Fruit fly (Drosophila melanogaster) whole organism, embryonic: Measurements from ENCODE around the gene unk.

ENCODE experiments used
- ATbp ChIP-seq: fragments of 200-800 bp; sonication (Bioruptor generic); optimal IDR thresholded peaks from 2 replicates; lab custom pipeline; 2017; ENCODE audit warnings: missing biosample characterization, mild to moderate bottlenecking, missing genetic modification characterization, missing genetic modification reagents
- Antp ChIP-seq: fragments of 200-800 bp; sonication (Bioruptor generic); optimal IDR thresholded peaks from 3 replicates; lab custom pipeline; 2016; ENCODE audit warnings: missing biosample characterization, missing genetic modification characterization
- Asciz ChIP-seq: fragments of 200-800 bp; sonication (Bioruptor generic); optimal IDR thresholded peaks from 2 replicates; lab custom pipeline; 2017; ENCODE audit warnings: missing biosample characterization, mild to moderate bottlenecking, missing genetic modification characterization, missing genetic modification reagents
- Atf-2 ChIP-seq: fragments of 200-800 bp; sonication (Bioruptor generic); optimal IDR thresholded peaks from 2 replicates; lab custom pipeline; 2016; ENCODE audit warnings: missing biosample characterization, missing genetic modification characterization
- B-H2 ChIP-seq: fragments of 200-800 bp; sonication (Bioruptor generic); optimal IDR thresholded peaks from 2 replicates; lab custom pipeline; 2018; ENCODE audit warnings: missing biosample characterization, mild to moderate bottlenecking, missing genetic modification characterization
- Bdp1 ChIP-seq: fragments of 200-800 bp; sonication (Bioruptor generic); optimal IDR thresholded peaks from 3 replicates; lab custom pipeline; 2016; ENCODE audit warnings: missing biosample characterization, missing genetic modification characterization
- Blimp-1 ChIP-seq: fragments of 200-800 bp; sonication (Bioruptor generic); optimal IDR thresholded peaks from 3 replicates; lab custom pipeline; 2018; ENCODE audit warnings: missing biosample characterization, missing genetic modification characterization, mild to moderate bottlenecking, moderate library complexity, missing genetic modification reagents
- Bteb2 ChIP-seq: fragments of 200-800 bp; sonication (Bioruptor generic); optimal IDR thresholded peaks from 2 replicates; lab custom pipeline; 2016; ENCODE audit warnings: missing biosample characterization, missing genetic modification characterization
- CG10321 ChIP-seq: fragments of 200-800 bp; sonication (Bioruptor generic); IDR thresholded peaks from 2 replicates; pipeline ENCODE4 v1.3.6; 2022; ENCODE audit warnings: missing biosample characterization, missing genetic modification characterization
- CG10654 ChIP-seq: fragments of 200-800 bp; sonication (Bioruptor generic); optimal IDR thresholded peaks from 2 replicates; lab custom pipeline; 2016; ENCODE audit warnings: missing biosample characterization, missing genetic modification characterization
- CG11247 ChIP-seq: fragments of 200-800 bp; sonication (Bioruptor generic); IDR thresholded peaks from 2 replicates; pipeline ENCODE4 v1.3.6; 2022; ENCODE audit warnings: missing biosample characterization, missing genetic modification characterization
- CG11696 ChIP-seq: fragments of 200-800 bp; sonication (Bioruptor generic); IDR thresholded peaks from 2 replicates; pipeline ENCODE4 v1.3.6; 2022; ENCODE audit warnings: missing biosample characterization, missing genetic modification characterization
- CG12659 ChIP-seq: fragments of 200-800 bp; sonication (Bioruptor generic); optimal IDR thresholded peaks from 3 replicates; lab custom pipeline; 2017; ENCODE audit warnings: mild to moderate bottlenecking, missing biosample characterization, missing genetic modification reagents, missing genetic modification characterization
- CG1647 ChIP-seq: fragments of 200-800 bp; sonication (Bioruptor generic); optimal IDR thresholded peaks from 3 replicates; lab custom pipeline; 2016; ENCODE audit warnings: missing biosample characterization, missing genetic modification characterization
- CG16779 ChIP-seq: fragments of 200-800 bp; sonication (Bioruptor generic); IDR thresholded peaks from 2 replicates; pipeline ENCODE4 v1.3.6; 2022; ENCODE audit warnings: missing biosample characterization, missing genetic modification characterization
- CG18476 ChIP-seq: fragments of 200-800 bp; sonication (Bioruptor generic); optimal IDR thresholded peaks from 2 replicates; lab custom pipeline; 2016; ENCODE audit warnings: missing biosample characterization, mild to moderate bottlenecking, missing genetic modification characterization
- CG2889 ChIP-seq: fragments of 200-800 bp; sonication (Bioruptor generic); IDR thresholded peaks from 3 replicates; pipeline ENCODE4 v1.3.6; 2022; ENCODE audit warnings: missing biosample characterization, missing genetic modification characterization
- CG42726 ChIP-seq: fragments of 200-800 bp; sonication (Bioruptor generic); IDR thresholded peaks from 2 replicates; pipeline ENCODE4 v1.3.6; 2022; ENCODE audit warnings: missing biosample characterization, missing genetic modification characterization; ENCODE audit not compliant: partially characterized antibody
- CG4404 ChIP-seq: fragments of 200-800 bp; sonication (Bioruptor generic); IDR thresholded peaks from 2 replicates; pipeline ENCODE4 v1.3.6; 2022; ENCODE audit warnings: missing biosample characterization, missing genetic modification characterization
- CG4617 ChIP-seq: fragments of 200-800 bp; sonication (Bioruptor generic); optimal IDR thresholded peaks from 3 replicates; lab custom pipeline; 2016; ENCODE audit warnings: missing biosample characterization, missing genetic modification characterization, borderline replicate concordance
- CG4730 ChIP-seq: fragments of 200-800 bp; sonication (Bioruptor generic); IDR thresholded peaks from 2 replicates; pipeline ENCODE4 v1.3.6; 2022; ENCODE audit warnings: missing biosample characterization, missing genetic modification characterization
- CG6683 ChIP-seq: fragments of 200-800 bp; sonication (Bioruptor generic); optimal IDR thresholded peaks from 2 replicates; lab custom pipeline; 2017; ENCODE audit warnings: missing biosample characterization, mild to moderate bottlenecking, missing genetic modification characterization, missing genetic modification reagents
- CG8944 ChIP-seq: fragments of 200-800 bp; sonication (Bioruptor generic); optimal IDR thresholded peaks from 3 replicates; lab custom pipeline; 2016; ENCODE audit warnings: missing biosample characterization, missing genetic modification characterization
- Camta ChIP-seq: fragments of 200-800 bp; sonication (Bioruptor generic); optimal IDR thresholded peaks from 2 replicates; lab custom pipeline; 2016; ENCODE audit warnings: missing biosample characterization, missing genetic modification characterization
- D19A ChIP-seq: fragments of 200-800 bp; optimal IDR thresholded peaks from 3 replicates; lab custom pipeline; 2019; ENCODE audit warnings: missing biosample characterization, mild to moderate bottlenecking, missing genetic modification characterization, moderate library complexity
- Dbx ChIP-seq: fragments of 200-800 bp; sonication (Bioruptor generic); IDR thresholded peaks from 3 replicates; pipeline ENCODE4 v1.3.6; 2022; ENCODE audit warnings: missing biosample characterization, missing genetic modification characterization
- Gug ChIP-seq: fragments of 200-800 bp; sonication (Bioruptor generic); IDR thresholded peaks from 4 replicates; pipeline ENCODE4 v1.3.6; 2022; ENCODE audit warnings: missing biosample characterization, missing genetic modification characterization
- Hand ChIP-seq: fragments of 200-800 bp; sonication (Bioruptor generic); optimal IDR thresholded peaks from 2 replicates; lab custom pipeline; 2017; ENCODE audit warnings: mild to moderate bottlenecking, missing biosample characterization, missing genetic modification reagents, missing genetic modification characterization
- MESR4 ChIP-seq: fragments of 200-800 bp; sonication (Bioruptor generic); optimal IDR thresholded peaks from 2 replicates; lab custom pipeline; 2018; ENCODE audit warnings: missing biosample characterization, mild to moderate bottlenecking, missing genetic modification characterization, moderate library complexity
- NFAT ChIP-seq: fragments of 200-800 bp; sonication (Bioruptor generic); IDR thresholded peaks from 2 replicates; pipeline ENCODE4 v1.3.6; 2022; ENCODE audit warnings: missing biosample characterization, missing genetic modification characterization
- Nf-YB ChIP-seq: fragments of 200-800 bp; sonication (Bioruptor generic); optimal IDR thresholded peaks from 3 replicates; lab custom pipeline; 2019; ENCODE audit warnings: missing biosample characterization, mild to moderate bottlenecking, missing genetic modification characterization, moderate library complexity
- Ptx1 ChIP-seq: fragments of 200-800 bp; sonication (Bioruptor generic); IDR thresholded peaks from 2 replicates; pipeline ENCODE4 v1.3.6; 2022; ENCODE audit warnings: missing biosample characterization, missing genetic modification characterization
- Six4 ChIP-seq: fragments of 200-800 bp; sonication (Bioruptor generic); optimal IDR thresholded peaks from 2 replicates; lab custom pipeline; 2016; ENCODE audit warnings: missing biosample characterization, missing genetic modification characterization
- Sry-δ ChIP-seq: fragments of 200-800 bp; sonication (Bioruptor generic); optimal IDR thresholded peaks from 2 replicates; lab custom pipeline; 2016; ENCODE audit warnings: missing biosample characterization, missing genetic modification characterization
- Taf1 ChIP-seq: fragments of 200-800 bp; sonication (Bioruptor generic); IDR thresholded peaks from 2 replicates; pipeline ENCODE4 v1.3.6; 2022; ENCODE audit warnings: missing biosample characterization, missing genetic modification characterization
- dmrt11E ChIP-seq: fragments of 200-800 bp; sonication (Bioruptor generic); optimal IDR thresholded peaks from 3 replicates; lab custom pipeline; 2018; ENCODE audit warnings: missing biosample characterization, mild to moderate bottlenecking, missing genetic modification characterization, moderate library complexity
- eyg ChIP-seq: fragments of 200-800 bp; sonication (Bioruptor generic); optimal IDR thresholded peaks from 3 replicates; lab custom pipeline; 2016; ENCODE audit warnings: missing biosample characterization, missing genetic modification characterization
- gce ChIP-seq: fragments of 200-800 bp; sonication (Bioruptor generic); IDR thresholded peaks from 3 replicates; pipeline ENCODE4 v1.3.6; 2022; ENCODE audit warnings: missing biosample characterization, missing genetic modification characterization
- gt ChIP-seq: fragments of 200-800 bp; sonication (Bioruptor generic); IDR thresholded peaks from 2 replicates; pipeline ENCODE4 v1.3.6; 2022; ENCODE audit warnings: missing biosample characterization, missing genetic modification characterization
- insv ChIP-seq, 2 experiments: fragments of 200-800 bp; sonication (Bioruptor generic); optimal IDR thresholded peaks; 3 replicates each; lab custom pipeline; 2016 to 2018; ENCODE audit warnings: missing biosample characterization in 2 of 2, missing genetic modification characterization in 2 of 2
- lola ChIP-seq, 3 experiments: fragments of >200 bp in 2 of 3; fragments of 200-800 bp in 1 of 3; sonication (Bioruptor generic) in 1 of 3; optimal IDR thresholded peaks; 2 replicates each; lab custom pipeline; 2017 to 2019; ENCODE audit warnings: missing biosample characterization in 3 of 3, missing genetic modification characterization in 3 of 3, mild to moderate bottlenecking in 1 of 3, moderate library complexity in 1 of 3
- nerfin-1 ChIP-seq: fragments of 200-800 bp; sonication (Bioruptor generic); optimal IDR thresholded peaks from 3 replicates; lab custom pipeline; 2019; ENCODE audit warnings: missing biosample characterization, mild to moderate bottlenecking, missing genetic modification characterization, moderate library complexity
- rib ChIP-seq: fragments of 200-800 bp; sonication (Bioruptor generic); IDR thresholded peaks from 2 replicates; pipeline ENCODE4 v1.3.6; 2022; ENCODE audit warnings: missing biosample characterization, missing genetic modification characterization
- shn ChIP-seq: fragments of 200-800 bp; sonication (Bioruptor generic); optimal IDR thresholded peaks from 3 replicates; lab custom pipeline; 2016; ENCODE audit warnings: missing biosample characterization, missing genetic modification characterization
- sisA ChIP-seq: fragments of 200-800 bp; sonication (Bioruptor generic); IDR thresholded peaks from 2 replicates; pipeline ENCODE4 v1.3.6; 2022; ENCODE audit warnings: missing biosample characterization, missing genetic modification characterization
- sqz ChIP-seq: fragments of 200-800 bp; sonication (Bioruptor generic); optimal IDR thresholded peaks from 3 replicates; lab custom pipeline; 2018; ENCODE audit warnings: missing biosample characterization, mild to moderate bottlenecking, missing genetic modification characterization
- stc ChIP-seq: fragments of 200-800 bp; sonication (Bioruptor generic); IDR thresholded peaks from 2 replicates; pipeline ENCODE4 v1.3.6; 2022; ENCODE audit warnings: missing biosample characterization, missing genetic modification characterization
- wor ChIP-seq: fragments of 200-800 bp; sonication (Bioruptor generic); IDR thresholded peaks from 2 replicates; pipeline ENCODE4 v1.3.6; 2022; ENCODE audit warnings: missing biosample characterization, missing genetic modification characterization

Gene unk

dm6 chr3R:23189958-23190900 is 32.6 kb upstream of the unk start (continued):
- TF ChIP-seq Camta (GFP tag; lab: Kevin White, UChicago) (peak; percentile 63), Dbx (GFP tag; lab: Robert Waterston, UW) (peak; percentile 73), wor (GFP tag; lab: Robert Waterston, UW) (peak; percentile 35; the same call in 1 of the 2 replicates), B-H2 (GFP tag; lab: Kevin White, UChicago) (peak; percentile 68), CG42726 (GFP tag; lab: Robert Waterston, UW) (no peak), lola (GFP tag; optimal IDR thresholded peaks at IDR 0.05; lab: Kevin White, UChicago) (peak in 1 of 3 experiments; percentile 42), CG4730 (GFP tag; lab: Robert Waterston, UW) (no peak), CG18476 (peak; percentile 48), dmrt11E (tag; lab: Kevin White, UChicago) (peak; percentile 30), rib (GFP tag; lab: Robert Waterston, UW) (peak; percentile 31), Nf-YB (GFP tag; lab: Kevin White, UChicago) (peak; percentile 60), shn (peak; percentile 64), Atf-2 (peak; percentile 47), CG11696 (GFP tag; lab: Robert Waterston, UW) (peak; percentile 37; the same call in 1 of the 2 replicates), CG1647 (GFP tag; lab: Kevin White, UChicago) (peak; percentile 41), CG4404 (GFP tag; lab: Robert Waterston, UW) (peak; percentile 49; the same call in 1 of the 2 replicates), Antp (GFP tag; lab: Kevin White, UChicago) (peak; percentile 71), eyg (GFP tag; lab: Kevin White, UChicago) (no peak), CG16779 (no peak), CG11247 (GFP tag; lab: Robert Waterston, UW) (peak; percentile 75), gce (no peak), Bteb2 (GFP tag; lab: Kevin White, UChicago) (peak; percentile 70), MESR4 (peak; percentile 6), CG12659 (peak; percentile 75), D19A (tag; lab: Kevin White, UChicago) (peak; percentile 72), Bdp1 (GFP tag; lab: Kevin White, UChicago) (peak; percentile 36), CG8944 (GFP tag; lab: Kevin White, UChicago) (peak; percentile 58), Six4 (GFP tag; lab: Kevin White, UChicago) (peak; percentile 36), Gug (GFP tag; lab: Robert Waterston, UW) (peak; percentile 69; the same call in 3 of the 4 replicates), sqz (peak; percentile 9), CG2889 (GFP tag; lab: Robert Waterston, UW) (no peak), Blimp-1 (GFP tag; lab: Kevin White, UChicago) (peak; percentile 73), nerfin-1 (peak; percentile 53), insv (GFP tag; optimal IDR thresholded peaks at IDR 0.05; lab: Kevin White, UChicago) (peak in 1 of 2 experiments; percentile 15), Sry-δ (GFP tag; lab: Kevin White, UChicago) (peak; percentile 39), CG6683 (peak; percentile 45), Hand (peak; percentile 58), Asciz (GFP tag; lab: Kevin White, UChicago) (peak; percentile 62), Taf1 (GFP tag; lab: Robert Waterston, UW) (peak; percentile 59), gt (GFP tag; lab: Robert Waterston, UW) (peak; percentile 9; the same call in 1 of the 2 replicates), ATbp (GFP tag; lab: Kevin White, UChicago) (peak; percentile 57), sisA (peak; percentile 76), NFAT (GFP tag; lab: Robert Waterston, UW) (peak; percentile 80), CG10321 (peak; percentile 55; the same call in 1 of the 2 replicates), CG4617 (GFP tag; lab: Kevin White, UChicago) (peak; percentile 35), stc (peak; percentile 76), CG10654 (GFP tag; lab: Kevin White, UChicago) (peak; percentile 42), Ptx1 (GFP tag; lab: Robert Waterston, UW) (peak; percentile 83)
